Fruit fly (Drosophila melanogaster) whole organism, prepupa: ENCODE measurements around the gene CG17930.
A peak's percentile ranks its signal among the peaks of the same experiment; 100 is the strongest.

Experiments used
- Blimp-1 ChIP-seq: fragments of 200-800 bp; sonication (Bioruptor generic); optimal IDR thresholded peaks from 3 replicates; lab custom pipeline; 2017; ENCODE audit warnings: missing biosample characterization, missing genetic modification characterization, mild to moderate bottlenecking, moderate library complexity, missing genetic modification reagents
- CG10669 ChIP-seq: fragments of 200-800 bp; sonication (Bioruptor generic); optimal IDR thresholded peaks from 3 replicates; lab custom pipeline; 2018; ENCODE audit warnings: missing biosample characterization, mild to moderate bottlenecking, missing genetic modification characterization, moderate library complexity
- CG11294 ChIP-seq: fragments of 200-800 bp; sonication (Bioruptor generic); IDR thresholded peaks from 2 replicates; pipeline ENCODE4 v1.3.6; 2022; ENCODE audit warnings: missing biosample characterization, missing genetic modification characterization
- CG15336 ChIP-seq: fragments of 200-800 bp; sonication (Bioruptor generic); IDR thresholded peaks from 2 replicates; pipeline ENCODE4 v1.3.6; 2022; ENCODE audit warnings: missing biosample characterization, missing genetic modification characterization
- CG16779 ChIP-seq: fragments of 200-800 bp; sonication (Bioruptor generic); optimal IDR thresholded peaks from 3 replicates; lab custom pipeline; 2017; ENCODE audit warnings: missing biosample characterization, mild to moderate bottlenecking, missing genetic modification characterization
- CG3032 ChIP-seq: fragments of 200-800 bp; optimal IDR thresholded peaks from 2 replicates; lab custom pipeline; 2019; ENCODE audit warnings: missing biosample characterization, mild to moderate bottlenecking, missing genetic modification characterization, moderate library complexity
- CG32006 ChIP-seq: fragments of 200-800 bp; sonication (Bioruptor generic); optimal IDR thresholded peaks from 3 replicates; lab custom pipeline; 2017; ENCODE audit warnings: missing biosample characterization, mild to moderate bottlenecking, missing genetic modification characterization
- CG4318 ChIP-seq: fragments of 200-800 bp; sonication (Bioruptor generic); optimal IDR thresholded peaks from 3 replicates; lab custom pipeline; 2017; ENCODE audit warnings: missing biosample characterization, mild to moderate bottlenecking, missing genetic modification characterization
- CG6163 ChIP-seq: fragments of 200-800 bp; sonication (Bioruptor generic); IDR thresholded peaks from 3 replicates; pipeline ENCODE4 v1.3.6; 2022; ENCODE audit warnings: missing biosample characterization, missing genetic modification characterization
- CG6276 ChIP-seq: fragments of 200-800 bp; sonication (Bioruptor generic); optimal IDR thresholded peaks from 2 replicates; lab custom pipeline; 2017; ENCODE audit warnings: missing biosample characterization, mild to moderate bottlenecking, missing genetic modification characterization
- CG6808 ChIP-seq: fragments of 200-800 bp; sonication (Bioruptor generic); optimal IDR thresholded peaks from 3 replicates; lab custom pipeline; 2017; ENCODE audit warnings: missing biosample characterization, missing genetic modification characterization, mild to moderate bottlenecking, moderate library complexity, missing genetic modification reagents
- CG6854 ChIP-seq: fragments of 200-800 bp; sonication (Bioruptor generic); optimal IDR thresholded peaks from 2 replicates; lab custom pipeline; 2017; ENCODE audit warnings: missing biosample characterization, mild to moderate bottlenecking, missing genetic modification characterization
- CG7368 ChIP-seq: fragments of 200-800 bp; sonication (Bioruptor generic); optimal IDR thresholded peaks from 3 replicates; lab custom pipeline; 2016; ENCODE audit warnings: missing biosample characterization, missing genetic modification characterization
- CG8119 ChIP-seq: fragments of 200-800 bp; sonication (Bioruptor generic); IDR thresholded peaks from 3 replicates; pipeline ENCODE4 v1.3.6; 2022; ENCODE audit warnings: missing biosample characterization, missing genetic modification characterization
- CG9139 ChIP-seq: fragments of 200-800 bp; sonication (Bioruptor generic); optimal IDR thresholded peaks from 3 replicates; lab custom pipeline; 2017; ENCODE audit warnings: missing biosample characterization, mild to moderate bottlenecking, missing genetic modification characterization
- Eip75B ChIP-seq: fragments of 200-800 bp; sonication (Bioruptor generic); optimal IDR thresholded peaks from 3 replicates; lab custom pipeline; 2016; ENCODE audit warnings: missing biosample characterization, missing genetic modification characterization
- Eip78C ChIP-seq: fragments of 200-800 bp; sonication (Bioruptor generic); peaks from one replicate; lab custom pipeline; 2016; ENCODE audit warnings: missing biosample characterization, missing genetic modification characterization
- Eip93F ChIP-seq: fragments of 200-800 bp; sonication (Bioruptor generic); optimal IDR thresholded peaks from 2 replicates; lab custom pipeline; 2016; ENCODE audit warnings: missing biosample characterization, mild to moderate bottlenecking, missing genetic modification characterization
- Ets21C ChIP-seq: fragments of 200-800 bp; sonication (Bioruptor generic); optimal IDR thresholded peaks from 3 replicates; lab custom pipeline; 2016; ENCODE audit warnings: missing biosample characterization, missing genetic modification characterization
- Ets96B ChIP-seq: fragments of 200-800 bp; optimal IDR thresholded peaks from 2 replicates; lab custom pipeline; 2019; ENCODE audit warnings: missing biosample characterization, mild to moderate bottlenecking, missing genetic modification characterization, moderate library complexity
- Gug ChIP-seq: fragments of 200-800 bp; sonication (Bioruptor generic); IDR thresholded peaks from 2 replicates; pipeline ENCODE4 v1.3.6; 2022; ENCODE audit warnings: missing biosample characterization, missing genetic modification characterization
- Hr39 ChIP-seq: fragments of 200-800 bp; sonication (Bioruptor generic); optimal IDR thresholded peaks from 2 replicates; lab custom pipeline; 2016; ENCODE audit warnings: missing biosample characterization, missing genetic modification characterization
- Hr4 ChIP-seq: fragments of 200-800 bp; sonication (Bioruptor generic); optimal IDR thresholded peaks from 3 replicates; lab custom pipeline; 2016; ENCODE audit warnings: missing biosample characterization, missing genetic modification characterization
- Met ChIP-seq: fragments of 200-800 bp; sonication (Bioruptor generic); optimal IDR thresholded peaks from 3 replicates; lab custom pipeline; 2016; ENCODE audit warnings: missing biosample characterization, missing genetic modification characterization
- OdsH ChIP-seq: fragments of 200-800 bp; sonication (Bioruptor generic); optimal IDR thresholded peaks from 3 replicates; lab custom pipeline; 2016; ENCODE audit warnings: missing biosample characterization, missing genetic modification characterization
- Smox ChIP-seq: fragments of 200-800 bp; sonication (Bioruptor generic); optimal IDR thresholded peaks from 3 replicates; lab custom pipeline; 2016; ENCODE audit warnings: missing biosample characterization, missing genetic modification characterization
- Sox102F ChIP-seq: fragments of 200-800 bp; sonication (Bioruptor generic); optimal IDR thresholded peaks from 2 replicates; lab custom pipeline; 2016; ENCODE audit warnings: missing biosample characterization, mild to moderate bottlenecking, missing genetic modification characterization
- Sox14 ChIP-seq: fragments of 200-800 bp; sonication (Bioruptor generic); optimal IDR thresholded peaks from 3 replicates; lab custom pipeline; 2016; ENCODE audit warnings: missing biosample characterization, missing genetic modification characterization
- cyc ChIP-seq: fragments of 200-800 bp; sonication (Bioruptor generic); optimal IDR thresholded peaks from 3 replicates; lab custom pipeline; 2016; ENCODE audit warnings: missing biosample characterization, missing genetic modification characterization
- dsx ChIP-seq: fragments of 200-800 bp; optimal IDR thresholded peaks from 3 replicates; lab custom pipeline; 2019; ENCODE audit warnings: missing biosample characterization, mild to moderate bottlenecking, missing genetic modification characterization, moderate library complexity; ENCODE audit not compliant: poor library complexity, severe bottlenecking
- eg ChIP-seq: fragments of 200-800 bp; sonication (Bioruptor generic); IDR thresholded peaks from 3 replicates; pipeline ENCODE4 v1.3.6; 2022; ENCODE audit warnings: missing biosample characterization, missing genetic modification characterization
- pdm3 ChIP-seq: fragments of 200-800 bp; sonication (Bioruptor generic); optimal IDR thresholded peaks from 3 replicates; lab custom pipeline; 2016; ENCODE audit warnings: missing biosample characterization, missing genetic modification characterization
- salr ChIP-seq, 2 experiments: fragments of 200-800 bp; sonication (Bioruptor generic); optimal IDR thresholded peaks; 3 replicates each; lab custom pipeline; 2016 to 2018; ENCODE audit warnings: missing biosample characterization in 2 of 2, missing genetic modification characterization in 2 of 2, mild to moderate bottlenecking in 1 of 2
- spab ChIP-seq: fragments of 200-800 bp; sonication (Bioruptor generic); optimal IDR thresholded peaks from 2 replicates; lab custom pipeline; 2017; ENCODE audit warnings: missing biosample characterization, mild to moderate bottlenecking, missing genetic modification characterization, missing genetic modification reagents
- ss ChIP-seq, 2 experiments: fragments of 200-800 bp; sonication (Bioruptor generic); optimal IDR thresholded peaks; 2 replicates in 1 of 2; 3 replicates in 1 of 2; lab custom pipeline; 2017 to 2018; ENCODE audit warnings: mild to moderate bottlenecking in 2 of 2, missing biosample characterization in 2 of 2, missing genetic modification characterization in 2 of 2, moderate library complexity in 1 of 2
- svp ChIP-seq: fragments of 200-800 bp; sonication (Bioruptor generic); peaks from one replicate; lab custom pipeline; 2016; ENCODE audit warnings: missing biosample characterization, missing genetic modification characterization

CG17930 gene

DNA sequence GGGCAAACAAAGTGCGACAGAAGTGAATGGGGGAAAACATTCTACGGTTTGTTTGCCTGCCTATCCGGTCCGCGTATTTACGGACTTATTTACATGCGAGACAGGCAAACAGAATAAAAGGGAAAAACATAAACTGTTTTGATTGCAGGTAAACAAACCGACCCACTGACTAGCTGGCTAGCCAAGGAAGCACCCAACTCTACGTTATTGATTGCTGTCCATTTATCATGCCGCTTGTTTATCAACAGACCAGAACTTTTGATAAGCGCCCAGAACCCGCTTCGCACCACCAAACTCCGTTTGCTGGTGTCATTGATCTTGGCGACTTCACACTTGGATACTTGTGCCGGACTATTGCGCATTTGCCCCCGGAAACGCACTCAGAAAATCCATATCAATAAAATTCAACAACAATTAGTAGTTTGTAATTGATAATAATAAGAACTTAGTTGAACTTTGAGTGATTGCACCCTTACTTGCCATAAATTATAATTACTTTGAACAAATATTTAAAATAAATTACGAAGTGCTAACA is 4.2 kb downstream of the CG17930 start (continued):
- TF ChIP-seq eg (GFP tag; lab: Robert Waterston, UW) (peak; percentile 8; the same call in 1 of the 3 replicates), CG6854 (no peak), OdsH (peak; percentile 31), dsx (GFP tag; lab: Kevin White, UChicago) (peak; percentile 6), CG4318 (GFP tag; lab: Kevin White, UChicago) (no peak), Sox102F (GFP tag; lab: Kevin White, UChicago) (peak; percentile 41), Eip93F (GFP tag; lab: Kevin White, UChicago) (peak; percentile 56), Hr39 (GFP tag; lab: Kevin White, UChicago) (no peak)
- TF ChIP-seq, all 60 proteins: peak for 30

- TF ChIP-seq Ets96B (tag; lab: Kevin White, UChicago), result peak; percentile 42
- no peak for TF ChIP-seq Eip75B (GFP tag; lab: Kevin White, UChicago)
- TF ChIP-seq Eip93F (GFP tag; lab: Kevin White, UChicago), result no peak
- peak; percentile 24 for TF ChIP-seq spab
- TF ChIP-seq CG6163 (GFP tag; lab: Robert Waterston, UW), result no peak; the same call in 2 of the 3 replicates
- no peak for TF ChIP-seq Hr39 (GFP tag; lab: Kevin White, UChicago)
- TF ChIP-seq Eip78C (GFP tag; lab: Kevin White, UChicago), result peak; percentile 61
- TF ChIP-seq dsx (GFP tag; lab: Kevin White, UChicago), result peak; percentile 37
- TF ChIP-seq CG10669, result peak; percentile 17
- peak; percentile 49 for TF ChIP-seq CG6808 (GFP tag; lab: Kevin White, UChicago)
- peak; percentile 89 to 94 for TF ChIP-seq ss (GFP tag; optimal IDR thresholded peaks at IDR 0.05; lab: Kevin White, UChicago)
- peak; percentile 74 for TF ChIP-seq CG9139 (GFP tag; lab: Kevin White, UChicago)
Observed at dm6 chr3R:16334329-16334728, 6.7 kb downstream of the CG17930 start.

dm6 chr3R:16334797-16335196 is 7.1 kb downstream of the CG17930 start:
- TF ChIP-seq Eip78C (GFP tag; lab: Kevin White, UChicago) (peak; percentile 10), Ets21C (GFP tag; lab: Kevin White, UChicago) (no peak), Hr39 (GFP tag; lab: Kevin White, UChicago) (no peak)

DNA sequence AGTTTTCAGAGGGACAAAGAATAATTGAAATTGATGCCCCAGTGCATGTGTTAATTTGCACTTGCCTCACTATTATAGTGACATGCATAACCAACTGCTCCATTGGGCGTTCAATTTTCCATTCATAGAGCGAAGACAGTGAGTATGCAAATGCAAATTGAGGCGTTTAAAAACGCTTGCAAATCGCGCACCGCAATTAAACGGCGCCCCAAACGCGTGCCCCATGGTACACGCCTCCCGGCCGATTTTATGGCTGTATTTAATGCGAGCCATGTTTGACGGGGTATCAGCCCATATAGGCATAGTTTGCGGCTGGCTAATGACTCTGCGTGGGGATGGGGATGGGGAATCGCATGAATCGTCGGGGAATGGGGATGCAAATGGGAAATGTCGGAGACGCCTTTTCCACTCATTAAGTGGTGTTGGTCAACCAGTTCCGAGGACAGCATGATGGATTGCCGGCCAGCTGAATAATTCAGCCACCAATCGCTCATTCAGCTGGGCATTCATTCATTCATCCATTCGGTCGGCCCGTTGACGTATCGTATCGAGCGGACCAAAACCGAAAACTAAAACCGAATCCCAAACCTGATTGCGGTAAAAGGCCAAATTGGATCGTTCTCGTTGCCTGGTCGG is 7.9 kb downstream of the CG17930 start:
- TF ChIP-seq CG16779 (no peak), Smox (no peak), CG6163 (GFP tag; lab: Robert Waterston, UW) (0 out of 3 replicates have a peak, but pooled peaks have one; percentile 10), CG6808 (GFP tag; lab: Kevin White, UChicago) (no peak), cyc (GFP tag; lab: Kevin White, UChicago) (no peak), CG8119 (no peak), CG10669 (no peak), Blimp-1 (no peak), Gug (GFP tag; lab: Robert Waterston, UW) (peak; percentile 10; the same call in 1 of the 2 replicates), CG3032 (tag; lab: Kevin White, UChicago) (no peak), Eip78C (GFP tag; lab: Kevin White, UChicago) (peak; percentile 22), Sox14 (GFP tag; lab: Kevin White, UChicago) (no peak), Eip93F (GFP tag; lab: Kevin White, UChicago) (no peak), Eip75B (GFP tag; lab: Kevin White, UChicago) (no peak), CG7368 (GFP tag; lab: Kevin White, UChicago) (no peak), CG15336 (GFP tag; lab: Robert Waterston, UW) (no peak), CG6276 (GFP tag; lab: Kevin White, UChicago) (peak; percentile 43), CG32006 (no peak), svp (no peak), Hr4 (GFP tag; lab: Kevin White, UChicago) (no peak), CG11294 (GFP tag; lab: Robert Waterston, UW) (no peak), Ets96B (tag; lab: Kevin White, UChicago) (no peak), ss (GFP tag; optimal IDR thresholded peaks at IDR 0.05; lab: Kevin White, UChicago) (peak in 1 of 2 experiments; percentile 28), eg (GFP tag; lab: Robert Waterston, UW) (0 out of 3 replicates have a peak, but pooled peaks have one; percentile 20), pdm3 (GFP tag; lab: Kevin White, UChicago) (no peak), salr (GFP tag; optimal IDR thresholded peaks at IDR 0.05; lab: Kevin White, UChicago) (no peak), CG9139 (GFP tag; lab: Kevin White, UChicago) (no peak), Hr39 (GFP tag; lab: Kevin White, UChicago) (no peak), Met (GFP tag; lab: Kevin White, UChicago) (no peak)
